Fruit fly (Drosophila melanogaster): ENCODE data around the gene ogre.

The ogre gene

DNA sequence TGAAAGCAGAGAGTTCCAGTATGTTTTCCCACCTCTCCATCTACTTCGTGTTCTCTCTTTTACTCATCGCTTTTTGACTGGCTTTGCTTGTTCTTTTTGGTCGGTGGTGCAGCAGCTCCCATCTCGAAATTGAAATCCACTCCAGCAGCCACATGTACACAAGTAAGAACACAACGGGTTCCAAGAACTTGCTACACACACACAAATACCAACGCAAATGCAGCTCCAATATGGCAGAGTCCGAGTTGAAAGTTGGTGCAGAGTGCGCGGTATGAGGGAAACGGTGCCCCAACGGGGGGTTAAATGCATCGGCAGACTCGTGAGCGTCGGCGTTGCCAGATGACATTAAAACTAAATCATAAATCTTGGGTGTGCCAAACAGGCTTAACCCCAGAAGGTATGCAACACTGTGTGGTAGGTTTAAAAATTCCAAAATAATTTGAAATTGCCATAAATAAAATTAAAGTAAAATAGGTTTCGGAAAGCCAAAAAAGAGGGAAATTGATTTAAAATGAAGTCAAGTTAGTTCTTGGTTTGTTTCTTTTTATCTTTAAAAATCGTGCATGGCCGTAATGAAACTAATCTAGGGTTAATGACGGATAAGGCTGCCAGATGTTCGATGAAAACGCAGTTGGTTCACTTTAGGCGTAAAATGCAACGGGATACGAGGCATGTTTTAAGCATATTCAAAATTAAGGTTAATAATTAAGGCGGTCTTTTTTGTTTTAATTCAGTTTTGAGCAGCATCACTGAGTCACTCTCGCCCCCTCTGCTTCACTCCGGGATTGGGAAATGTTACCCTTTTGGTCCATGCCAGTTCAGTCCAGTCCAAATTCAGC lies 6.8 kb upstream of the ogre start (continued):
- TF ChIP-seq CG31627 (GFP tag; optimal IDR thresholded peaks at IDR 0.05) (peak; percentile 85), CG11902 (GFP tag; optimal IDR thresholded peaks at IDR 0.05) (peak; percentile 81), Eip78C (GFP tag) (peak; percentile 96), CG15336 (GFP tag; IDR thresholded peaks at IDR 0.05) (peak; percentile 89), CG10669 (GFP tag; optimal IDR thresholded peaks at IDR 0.05) (peak; percentile 89), spab (GFP tag; optimal IDR thresholded peaks at IDR 0.05) (peak; percentile 81), achi (GFP tag; optimal IDR thresholded peaks at IDR 0.05) (peak; percentile 87), dsx (GFP tag; optimal IDR thresholded peaks at IDR 0.05; ENCODE audit: poor library complexity, severe bottlenecking) (peak; percentile 82), Hr4 (GFP tag; optimal IDR thresholded peaks at IDR 0.05) (peak; percentile 74), Gug (GFP tag; IDR thresholded peaks at IDR 0.05) (peak; percentile 71)

DNA sequence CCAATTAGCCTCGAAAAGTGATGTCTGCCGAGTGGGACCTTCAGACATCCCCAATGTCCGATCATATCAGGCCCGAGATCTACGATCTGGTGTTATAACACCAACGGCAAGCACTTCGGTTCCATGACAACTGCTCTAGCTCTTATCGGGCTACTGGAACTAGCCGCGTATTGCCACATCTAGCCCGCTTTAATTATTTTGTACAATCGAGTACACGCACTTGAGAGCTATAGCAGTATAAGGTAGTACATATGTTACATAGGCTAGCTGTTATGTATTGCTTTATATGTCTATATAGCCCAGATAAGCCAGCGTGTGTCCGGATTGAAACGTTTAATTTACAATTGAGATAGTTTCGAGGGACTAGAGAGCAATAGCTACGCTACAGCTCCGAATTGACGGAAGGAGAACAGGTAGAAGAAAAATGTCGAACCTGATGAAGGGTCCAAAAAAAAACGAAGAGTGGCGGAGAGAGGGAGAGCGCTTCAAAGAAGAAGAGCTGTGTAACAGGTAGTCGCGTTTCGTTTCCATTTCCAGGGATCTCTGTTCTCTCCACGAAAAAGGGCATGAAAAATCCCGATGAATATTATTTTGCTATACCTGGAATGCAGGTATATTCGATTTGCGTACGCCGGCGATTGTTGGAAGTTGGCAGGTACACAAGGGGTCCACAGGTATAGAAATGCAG lies 6.0 kb upstream of the ogre start:
- TF ChIP-seq pdm3 (GFP tag; optimal IDR thresholded peaks at IDR 0.05) (no peak), CG32006 (GFP tag; optimal IDR thresholded peaks at IDR 0.05) (no peak), CG4318 (GFP tag; optimal IDR thresholded peaks at IDR 0.05) (no peak), dsx (GFP tag; optimal IDR thresholded peaks at IDR 0.05; ENCODE audit: poor library complexity, severe bottlenecking) (no peak), Lpt (GFP tag; optimal IDR thresholded peaks at IDR 0.05) (no peak), topi (GFP tag; optimal IDR thresholded peaks at IDR 0.05) (no peak), Blimp-1 (GFP tag; optimal IDR thresholded peaks at IDR 0.05) (peak; percentile 1), CG10631 (GFP tag; optimal IDR thresholded peaks at IDR 0.05) (no peak)

DNA sequence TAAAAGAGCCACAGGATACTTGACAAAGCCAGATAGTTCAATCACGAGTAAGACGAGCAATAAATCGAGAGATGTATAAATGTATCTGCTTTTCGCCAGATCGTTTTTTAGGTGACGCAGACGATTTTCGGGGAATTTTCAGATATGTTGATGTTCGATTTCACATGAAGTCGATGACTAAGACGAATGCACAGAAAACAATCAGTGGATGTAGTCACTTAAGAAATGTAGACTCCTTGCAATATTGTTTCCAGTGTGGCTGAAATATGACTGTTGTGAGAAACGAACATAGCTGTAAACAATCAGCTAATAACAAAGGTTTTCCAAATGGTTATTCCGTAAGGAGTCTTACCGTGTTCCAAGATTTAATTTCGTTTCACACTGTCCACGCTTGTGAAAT lies 5.0 kb upstream of the ogre start:
- peak; percentile 6 for TF ChIP-seq Hr39 (GFP tag; optimal IDR thresholded peaks at IDR 0.05)
- no peak for TF ChIP-seq Blimp-1 (GFP tag; optimal IDR thresholded peaks at IDR 0.05)
- peak; percentile 54 for TF ChIP-seq Eip78C (GFP tag)
- TF ChIP-seq Eip75B (GFP tag; optimal IDR thresholded peaks at IDR 0.05) = no peak
- peak; percentile 11 for TF ChIP-seq Met (GFP tag; optimal IDR thresholded peaks at IDR 0.05)

DNA sequence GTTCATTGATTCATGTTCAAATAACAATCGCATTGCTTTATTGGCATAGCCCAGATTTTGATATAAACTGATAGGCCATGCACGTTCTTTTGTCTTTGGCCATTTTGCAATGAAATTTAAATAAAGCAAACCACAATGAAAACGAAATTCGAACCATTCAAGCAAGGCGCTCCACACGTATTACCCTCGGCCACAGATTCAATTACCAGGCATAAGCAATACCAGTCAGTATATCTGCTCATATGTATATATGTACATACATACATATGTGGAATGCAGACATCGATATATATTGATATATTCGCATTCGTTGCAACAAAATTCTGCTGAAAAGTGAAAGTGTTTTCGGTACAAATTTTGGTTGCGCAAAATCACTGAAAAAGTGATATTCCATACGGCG lies 4.1 kb upstream of the ogre start:
- TF ChIP-seq Hr39 (GFP tag; optimal IDR thresholded peaks at IDR 0.05) (no peak), Eip78C (GFP tag) (peak; percentile 42), svp (GFP tag) (peak; percentile 40), salr (GFP tag; optimal IDR thresholded peaks at IDR 0.05) (no peak), CG6276 (GFP tag; optimal IDR thresholded peaks at IDR 0.05) (no peak), CG6792 (GFP tag; optimal IDR thresholded peaks at IDR 0.05) (no peak), Sox15 (GFP tag; optimal IDR thresholded peaks at IDR 0.05) (no peak), Blimp-1 (GFP tag; optimal IDR thresholded peaks at IDR 0.05) (peak; percentile 28)

DNA sequence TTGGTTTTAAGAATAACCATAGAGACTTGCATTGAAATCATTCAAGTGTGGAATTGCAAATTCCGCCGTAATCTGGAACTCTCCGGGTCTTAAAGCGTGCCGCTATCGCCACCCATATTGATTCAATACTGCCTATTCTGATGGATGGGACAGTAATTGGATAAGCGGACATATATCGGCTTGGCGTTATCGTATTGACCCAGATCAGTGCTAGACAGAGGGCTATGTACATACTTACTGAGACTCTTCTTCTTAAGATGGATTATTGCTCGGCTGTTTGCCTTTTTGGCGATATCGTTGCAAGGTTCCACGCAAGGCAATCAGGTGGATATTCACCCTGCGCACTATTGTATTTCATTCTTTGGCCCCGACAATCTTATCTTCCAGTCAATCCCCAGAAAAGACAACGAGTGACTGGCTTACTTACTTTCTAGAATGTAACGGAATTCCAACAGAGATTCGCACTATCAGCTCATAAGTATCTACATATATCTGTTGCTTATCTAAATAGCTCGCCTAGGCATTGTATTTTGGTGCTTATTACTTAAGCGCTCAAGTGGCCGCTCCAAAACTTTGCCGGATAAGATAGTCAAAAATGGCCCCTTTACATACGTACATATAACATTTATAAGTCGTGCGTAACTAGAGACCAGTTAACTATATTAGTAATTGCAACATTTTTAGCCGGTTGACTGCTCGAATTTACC lies 3.5 kb upstream of the ogre start:
- TF ChIP-seq svp (GFP tag) (peak; percentile 51), fkh (GFP tag; optimal IDR thresholded peaks at IDR 0.05) (peak; percentile 66), Eip78C (GFP tag) (peak; percentile 42), Blimp-1 (GFP tag; optimal IDR thresholded peaks at IDR 0.05) (no peak), net (GFP tag; optimal IDR thresholded peaks at IDR 0.05) (no peak), spab (GFP tag; optimal IDR thresholded peaks at IDR 0.05) (peak; percentile 30), Hr4 (GFP tag; optimal IDR thresholded peaks at IDR 0.05) (no peak), Sox102F (GFP tag; optimal IDR thresholded peaks at IDR 0.05) (no peak), CG9139 (GFP tag; optimal IDR thresholded peaks at IDR 0.05) (peak; percentile 68), CG32006 (GFP tag; optimal IDR thresholded peaks at IDR 0.05) (no peak), esn (GFP tag; optimal IDR thresholded peaks at IDR 0.05) (no peak), CG16779 (tag; optimal IDR thresholded peaks at IDR 0.05) (no peak), OdsH (GFP tag; optimal IDR thresholded peaks at IDR 0.05) (peak; percentile 7), CG8319 (GFP tag; optimal IDR thresholded peaks at IDR 0.05) (no peak), CG6792 (GFP tag; optimal IDR thresholded peaks at IDR 0.05) (peak; percentile 7), CG11762 (GFP tag; optimal IDR thresholded peaks at IDR 0.05; ENCODE audit: insufficient read depth) (no peak), ss (GFP tag; optimal IDR thresholded peaks at IDR 0.05) (peak; percentile 14 to 59), CG4318 (GFP tag; optimal IDR thresholded peaks at IDR 0.05) (no peak), CG6163 (GFP tag; IDR thresholded peaks at IDR 0.05) (0 out of 3 replicates have a peak, but pooled peaks have one; percentile 31), Met (GFP tag; optimal IDR thresholded peaks at IDR 0.05) (no peak), Ets96B (tag; optimal IDR thresholded peaks at IDR 0.05) (no peak), CG34406 (GFP tag; optimal IDR thresholded peaks at IDR 0.05) (peak; percentile 10), CG3919 (GFP tag; optimal IDR thresholded peaks at IDR 0.05) (no peak)
